Fruit fly (Drosophila melanogaster) whole organism, embryonic: ENCODE measurements around the gene CG18858.
A peak's percentile ranks its signal among the peaks of the same experiment; 100 is the strongest.

Experiments
- Ada2b ChIP-seq: fragments of 200-800 bp; sonication (Bioruptor generic); IDR thresholded peaks from 2 replicates; pipeline ENCODE4 v1.3.6; 2022; ENCODE audit warnings: missing biosample characterization, missing genetic modification characterization
- Asciz ChIP-seq: fragments of 200-800 bp; sonication (Bioruptor generic); optimal IDR thresholded peaks from 2 replicates; lab custom pipeline; 2017; ENCODE audit warnings: missing biosample characterization, mild to moderate bottlenecking, missing genetic modification characterization, missing genetic modification reagents
- CG12104 ChIP-seq: fragments of 200-800 bp; sonication (Bioruptor generic); optimal IDR thresholded peaks from 3 replicates; lab custom pipeline; 2016; ENCODE audit warnings: missing biosample characterization, missing genetic modification characterization
- CG13894 ChIP-seq: fragments of 200-800 bp; sonication (Bioruptor generic); optimal IDR thresholded peaks from 3 replicates; lab custom pipeline; 2018; ENCODE audit warnings: missing biosample characterization, mild to moderate bottlenecking, missing genetic modification characterization, moderate library complexity
- CG14860 ChIP-seq: fragments of 200-800 bp; sonication (Bioruptor generic); IDR thresholded peaks from 3 replicates; pipeline ENCODE4 v1.3.6; 2022; ENCODE audit warnings: missing biosample characterization, missing genetic modification characterization; ENCODE audit not compliant: partially characterized antibody
- CG14965 ChIP-seq: fragments of 200-800 bp; sonication (Bioruptor generic); optimal IDR thresholded peaks from 2 replicates; lab custom pipeline; 2016; ENCODE audit warnings: missing biosample characterization, missing genetic modification characterization, borderline replicate concordance
- CG15696 ChIP-seq: fragments of 200-800 bp; sonication (Bioruptor generic); optimal IDR thresholded peaks from 2 replicates; lab custom pipeline; 2019; ENCODE audit warnings: missing biosample characterization, mild to moderate bottlenecking, missing genetic modification characterization, moderate library complexity
- CG1602 ChIP-seq: fragments of 200-800 bp; sonication (Bioruptor generic); optimal IDR thresholded peaks from 3 replicates; lab custom pipeline; 2016; ENCODE audit warnings: missing biosample characterization, missing genetic modification characterization
- CG1647 ChIP-seq: fragments of 200-800 bp; sonication (Bioruptor generic); optimal IDR thresholded peaks from 3 replicates; lab custom pipeline; 2016; ENCODE audit warnings: missing biosample characterization, missing genetic modification characterization
- CG1832 ChIP-seq: fragments of 200-800 bp; sonication (Bioruptor generic); optimal IDR thresholded peaks from 2 replicates; lab custom pipeline; 2017; ENCODE audit warnings: missing biosample characterization, mild to moderate bottlenecking, missing genetic modification characterization, inconsistent platforms
- CG18599 ChIP-seq: fragments of 200-800 bp; sonication (Bioruptor generic); optimal IDR thresholded peaks from 3 replicates; lab custom pipeline; 2017; ENCODE audit warnings: missing biosample characterization, missing genetic modification characterization, mild to moderate bottlenecking, moderate library complexity, missing genetic modification reagents
- CG32772 ChIP-seq: fragments of 200-800 bp; sonication (Bioruptor generic); IDR thresholded peaks from 2 replicates; pipeline ENCODE4 v1.3.6; 2022; ENCODE audit warnings: missing biosample characterization, missing genetic modification characterization
- CG3847 ChIP-seq: fragments of 200-800 bp; sonication (Bioruptor generic); IDR thresholded peaks from 2 replicates; pipeline ENCODE4 v1.3.6; 2022; ENCODE audit warnings: missing biosample characterization, missing genetic modification characterization
- CG4404 ChIP-seq: fragments of 200-800 bp; sonication (Bioruptor generic); IDR thresholded peaks from 2 replicates; pipeline ENCODE4 v1.3.6; 2022; ENCODE audit warnings: missing biosample characterization, missing genetic modification characterization
- CG5245 ChIP-seq: fragments of 200-800 bp; sonication (Bioruptor generic); optimal IDR thresholded peaks from 3 replicates; lab custom pipeline; 2016; ENCODE audit warnings: missing biosample characterization, missing genetic modification characterization
- CG5953 ChIP-seq: fragments of 200-800 bp; sonication (Bioruptor generic); IDR thresholded peaks from 2 replicates; pipeline ENCODE4 v1.3.6; 2022; ENCODE audit warnings: missing biosample characterization, missing genetic modification characterization
- CG6765 ChIP-seq: fragments of 200-800 bp; sonication (Bioruptor generic); optimal IDR thresholded peaks from 3 replicates; lab custom pipeline; 2017; ENCODE audit warnings: missing biosample characterization, mild to moderate bottlenecking, missing genetic modification characterization
- CG7357 ChIP-seq: fragments of 200-800 bp; sonication (Bioruptor generic); IDR thresholded peaks from 3 replicates; pipeline ENCODE4 v1.3.6; 2022; ENCODE audit warnings: missing biosample characterization, missing genetic modification characterization
- CG8765 ChIP-seq: fragments of 200-800 bp; sonication (Bioruptor generic); IDR thresholded peaks from 2 replicates; pipeline ENCODE4 v1.3.6; 2022; ENCODE audit warnings: missing biosample characterization, missing genetic modification characterization
- Camta ChIP-seq: fragments of 200-800 bp; sonication (Bioruptor generic); optimal IDR thresholded peaks from 2 replicates; lab custom pipeline; 2016; ENCODE audit warnings: missing biosample characterization, missing genetic modification characterization
- Dbx ChIP-seq: fragments of 200-800 bp; sonication (Bioruptor generic); IDR thresholded peaks from 3 replicates; pipeline ENCODE4 v1.3.6; 2022; ENCODE audit warnings: missing biosample characterization, missing genetic modification characterization
- Dip3 ChIP-seq: fragments of 200-800 bp; sonication (Bioruptor generic); optimal IDR thresholded peaks from 3 replicates; lab custom pipeline; 2016; ENCODE audit warnings: missing biosample characterization, missing genetic modification characterization
- Doc3 ChIP-seq: fragments of 200-800 bp; sonication (Bioruptor generic); IDR thresholded peaks from 3 replicates; pipeline ENCODE4 v1.3.6; 2022; ENCODE audit warnings: missing biosample characterization, missing genetic modification characterization; ENCODE audit not compliant: partially characterized antibody
- GATAe ChIP-seq: fragments of 200-800 bp; sonication (Bioruptor generic); conservative IDR thresholded peaks from 2 replicates; pipeline ENCODE4 v1.3.6; 2022; ENCODE audit warnings: missing biosample characterization, missing genetic modification characterization
- HmgD ChIP-seq: fragments of 200-800 bp; sonication (Bioruptor generic); optimal IDR thresholded peaks from 3 replicates; lab custom pipeline; 2016; ENCODE audit warnings: missing biosample characterization, missing genetic modification characterization
- Hr51 ChIP-seq, 2 experiments: fragments of 200-800 bp; sonication (Bioruptor generic); optimal IDR thresholded peaks; 2 replicates in 1 of 2; 3 replicates in 1 of 2; lab custom pipeline; 2016 to 2018; ENCODE audit warnings: missing biosample characterization in 2 of 2, missing genetic modification characterization in 2 of 2, mild to moderate bottlenecking in 1 of 2, moderate library complexity in 1 of 2
- Hr78 ChIP-seq, 2 experiments: fragments of 200-800 bp in 1 of 2; fragments of >200 bp in 1 of 2; sonication (Bioruptor generic) in 1 of 2; optimal IDR thresholded peaks; 2 replicates each; lab custom pipeline; 2017 to 2019; ENCODE audit warnings: missing biosample characterization in 2 of 2, missing genetic modification characterization in 2 of 2, mild to moderate bottlenecking in 1 of 2, moderate library complexity in 1 of 2
- Jarid2 ChIP-seq: fragments of 200-800 bp; sonication (Bioruptor generic); optimal IDR thresholded peaks from 3 replicates; lab custom pipeline; 2017; ENCODE audit warnings: mild to moderate bottlenecking, missing biosample characterization, missing genetic modification reagents, missing genetic modification characterization
- Mad ChIP-seq: fragments of 200-800 bp; sonication (Bioruptor generic); optimal IDR thresholded peaks from 2 replicates; lab custom pipeline; 2016; ENCODE audit warnings: missing biosample characterization, missing genetic modification characterization
- NC2α ChIP-seq: fragments of 200-800 bp; sonication (Bioruptor generic); optimal IDR thresholded peaks from 2 replicates; lab custom pipeline; 2016; ENCODE audit warnings: missing biosample characterization, missing genetic modification characterization
- Oaz ChIP-seq: fragments of 200-800 bp; sonication (Bioruptor generic); IDR thresholded peaks from 2 replicates; pipeline ENCODE4 v1.3.6; 2022; ENCODE audit warnings: missing biosample characterization, missing genetic modification characterization
- Rfx ChIP-seq: fragments of 200-800 bp; sonication (Bioruptor generic); IDR thresholded peaks from 2 replicates; pipeline ENCODE4 v1.3.6; 2022; ENCODE audit warnings: missing biosample characterization, missing genetic modification characterization
- Spps ChIP-seq: fragments of 200-800 bp; sonication (Bioruptor generic); optimal IDR thresholded peaks from 2 replicates; lab custom pipeline; 2018; ENCODE audit warnings: missing biosample characterization, mild to moderate bottlenecking, missing genetic modification characterization
- Ssrp ChIP-seq: fragments of 200-800 bp; sonication (Bioruptor generic); optimal IDR thresholded peaks from 2 replicates; lab custom pipeline; 2018; ENCODE audit warnings: missing biosample characterization, mild to moderate bottlenecking, missing genetic modification characterization, moderate library complexity
- Tbp ChIP-seq: fragments of >200 bp; optimal IDR thresholded peaks from 2 replicates; lab custom pipeline; 2018; ENCODE audit warnings: missing biosample characterization, missing genetic modification characterization
- bigmax ChIP-seq: fragments of 200-800 bp; sonication (Bioruptor generic); optimal IDR thresholded peaks from 2 replicates; lab custom pipeline; 2018; ENCODE audit warnings: missing biosample characterization, mild to moderate bottlenecking, missing genetic modification characterization
- caup ChIP-seq: fragments of 200-800 bp; sonication (Bioruptor generic); optimal IDR thresholded peaks from 3 replicates; lab custom pipeline; 2017; ENCODE audit warnings: missing biosample characterization, mild to moderate bottlenecking, missing genetic modification characterization, moderate library complexity; ENCODE audit not compliant: severe bottlenecking
- chinmo ChIP-seq: fragments of 200-800 bp; sonication (Bioruptor generic); IDR thresholded peaks from 4 replicates; pipeline ENCODE4 v1.3.6; 2022; ENCODE audit warnings: missing biosample characterization, missing genetic modification characterization; ENCODE audit not compliant: partially characterized antibody
- ewg ChIP-seq: fragments of 200-800 bp; sonication (Bioruptor generic); optimal IDR thresholded peaks from 3 replicates; lab custom pipeline; 2017; ENCODE audit warnings: mild to moderate bottlenecking, missing biosample characterization, missing genetic modification reagents, missing genetic modification characterization
- gcm2 ChIP-seq: fragments of 200-800 bp; sonication (Bioruptor generic); optimal IDR thresholded peaks from 2 replicates; lab custom pipeline; 2016; ENCODE audit warnings: missing biosample characterization, missing genetic modification characterization
- h ChIP-seq: fragments of >200 bp; optimal IDR thresholded peaks from 2 replicates; lab custom pipeline; 2017
- her ChIP-seq: fragments of 200-800 bp; sonication (Bioruptor generic); optimal IDR thresholded peaks from 2 replicates; lab custom pipeline; 2016; ENCODE audit warnings: missing biosample characterization, missing genetic modification characterization
- nerfin-2 ChIP-seq: fragments of 200-800 bp; sonication (Bioruptor generic); IDR thresholded peaks from 2 replicates; pipeline ENCODE4 v1.3.6; 2022; ENCODE audit warnings: missing biosample characterization, missing genetic modification characterization; ENCODE audit not compliant: partially characterized antibody
- ranshi ChIP-seq: fragments of 200-800 bp; sonication (Bioruptor generic); IDR thresholded peaks from 2 replicates; pipeline ENCODE4 v1.3.6; 2022; ENCODE audit warnings: missing biosample characterization, missing genetic modification characterization
- slbo ChIP-seq: fragments of 200-800 bp; sonication (Bioruptor generic); IDR thresholded peaks from 2 replicates; pipeline ENCODE4 v1.3.6; 2022; ENCODE audit warnings: missing biosample characterization, missing genetic modification characterization
- slou ChIP-seq: fragments of 200-800 bp; sonication (Bioruptor generic); optimal IDR thresholded peaks from 3 replicates; lab custom pipeline; 2016; ENCODE audit warnings: missing biosample characterization, missing genetic modification characterization
- slp2 ChIP-seq: fragments of 200-800 bp; sonication (Bioruptor generic); optimal IDR thresholded peaks from 2 replicates; lab custom pipeline; 2016; ENCODE audit warnings: missing biosample characterization, missing genetic modification characterization
- sna ChIP-seq: fragments of 200-800 bp; sonication (Bioruptor generic); IDR thresholded peaks from 2 replicates; pipeline ENCODE4 v1.3.6; 2022; ENCODE audit warnings: missing biosample characterization, missing genetic modification characterization; ENCODE audit not compliant: partially characterized antibody
- tup ChIP-seq: fragments of 200-800 bp; sonication (Bioruptor generic); optimal IDR thresholded peaks from 2 replicates; lab custom pipeline; 2016; ENCODE audit warnings: missing biosample characterization, mild to moderate bottlenecking, missing genetic modification characterization, moderate library complexity
- yki ChIP-seq: fragments of >200 bp; optimal IDR thresholded peaks from 3 replicates; lab custom pipeline; 2018

The CG18858 gene

dm6 chr2L:20414750-20415211, 44.1 kb downstream of the CG18858 start, which contains the start of gene CG10947 (continued):
- TF ChIP-seq Spps (tag; lab: Kevin White, UChicago) (no peak), CG13894 (tag; lab: Kevin White, UChicago) (no peak), CG12104 (peak; percentile 40), CG1832 (no peak), Rfx (peak; percentile 90), Oaz (GFP tag; lab: Robert Waterston, UW) (no peak), sna (no peak), Ssrp (peak; percentile 33), CG8765 (GFP tag; lab: Robert Waterston, UW) (no peak), Hr51 (GFP tag; optimal IDR thresholded peaks at IDR 0.05; lab: Kevin White, UChicago) (peak; percentile 39 to 48), CG14860 (GFP tag; lab: Robert Waterston, UW) (no peak), Doc3 (GFP tag; lab: Robert Waterston, UW) (0 out of 3 replicates have a peak, but pooled peaks have one; percentile 18), caup (GFP tag; lab: Kevin White, UChicago) (peak; percentile 82), Dbx (GFP tag; lab: Robert Waterston, UW) (peak; percentile 78; the same call in 2 of the 3 replicates), slou (GFP tag; lab: Kevin White, UChicago) (no peak), CG4404 (GFP tag; lab: Robert Waterston, UW) (no peak), bigmax (GFP tag; lab: Kevin White, UChicago) (peak; percentile 10), Ada2b (GFP tag; lab: Robert Waterston, UW) (peak; percentile 47; the same call in 1 of the 2 replicates), gcm2 (peak; percentile 49), Hr78 (GFP tag; optimal IDR thresholded peaks at IDR 0.05; lab: Kevin White, UChicago) (no peak), CG18599 (GFP tag; lab: Kevin White, UChicago) (peak; percentile 21), CG7357 (no peak), GATAe (GFP tag; lab: Robert Waterston, UW) (no peak), nerfin-2 (0 out of 2 replicates have a peak, but pooled peaks have one; percentile 34), CG3847 (GFP tag; lab: Robert Waterston, UW) (peak; percentile 76), yki (lab: Kevin White, UChicago) (no peak), Mad (peak; percentile 80), CG6765 (GFP tag; lab: Kevin White, UChicago) (peak; percentile 25), Camta (GFP tag; lab: Kevin White, UChicago) (peak; percentile 59), her (peak; percentile 52), CG5245 (GFP tag; lab: Kevin White, UChicago) (peak; percentile 74), slbo (GFP tag; lab: Robert Waterston, UW) (peak; percentile 71), CG1647 (GFP tag; lab: Kevin White, UChicago) (peak; percentile 64), CG32772 (peak; percentile 44; the same call in 1 of the 2 replicates), ewg (GFP tag; lab: Kevin White, UChicago) (peak; percentile 63), Tbp (no peak), CG15696 (tag; lab: Kevin White, UChicago) (no peak), CG14965 (GFP tag; lab: Kevin White, UChicago) (peak; percentile 99), HmgD (GFP tag; lab: Kevin White, UChicago) (peak; percentile 38), slp2 (peak; percentile 68), Jarid2 (GFP tag; lab: Kevin White, UChicago) (no peak), NC2α (peak; percentile 25), Dip3 (GFP tag; lab: Kevin White, UChicago) (peak; percentile 66), Asciz (GFP tag; lab: Kevin White, UChicago) (peak; percentile 63), CG5953 (GFP tag; lab: Robert Waterston, UW) (0 out of 2 replicates have a peak, but pooled peaks have one; percentile 15), ranshi (GFP tag; lab: Robert Waterston, UW) (peak; percentile 71), CG1602 (peak; percentile 62), h (lab: Kevin White, UChicago) (no peak), chinmo (GFP tag; lab: Robert Waterston, UW) (peak; percentile 52; the same call in 1 of the 4 replicates), tup (GFP tag; lab: Kevin White, UChicago) (peak; percentile 21)
